Fruit fly (Drosophila melanogaster): Measurements from ENCODE around the gene CG43445.

Gene CG43445

dm6 chr3R:17955737-17956136, 44.6 kb downstream of the CG43445 start (continued):
- TF ChIP-seq CG10979 (tag; optimal IDR thresholded peaks at IDR 0.05) (peak; percentile 56), CG1529 (GFP tag; optimal IDR thresholded peaks at IDR 0.05) (peak; percentile 4), CG15011 (GFP tag; optimal IDR thresholded peaks at IDR 0.05) (peak; percentile 10), fd64A (GFP tag; optimal IDR thresholded peaks at IDR 0.05) (no peak), Ptx1 (GFP tag; IDR thresholded peaks at IDR 0.05) (peak; percentile 65), Atf6 (GFP tag; IDR thresholded peaks at IDR 0.05) (peak; percentile 51), prd (optimal IDR thresholded peaks at IDR 0.05) (no peak), prd (GFP tag; IDR thresholded peaks at IDR 0.05) (peak; percentile 37; the same call in 2 of the 3 replicates), CG14965 (GFP tag; optimal IDR thresholded peaks at IDR 0.05; ENCODE audit: borderline replicate concordance) (no peak), sens (GFP tag) (peak; percentile 80), HLH3B (GFP tag; IDR thresholded peaks at IDR 0.05) (peak; percentile 39; the same call in 1 of the 2 replicates), Drgx (GFP tag; IDR thresholded peaks at IDR 0.05) (peak; percentile 58), Ada2b (GFP tag; IDR thresholded peaks at IDR 0.05) (peak; percentile 21; the same call in 1 of the 2 replicates), CHES-1-like (GFP tag; optimal IDR thresholded peaks at IDR 0.05) (no peak), CG11504 (tag; optimal IDR thresholded peaks at IDR 0.05) (peak; percentile 70), Meics (GFP tag; optimal IDR thresholded peaks at IDR 0.05) (peak; percentile 52), CG2202 (tag; optimal IDR thresholded peaks at IDR 0.05) (no peak), hkb (optimal IDR thresholded peaks at IDR 0.05) (no peak), hkb (GFP tag; IDR thresholded peaks at IDR 0.05) (peak; percentile 55), lab (GFP tag; optimal IDR thresholded peaks at IDR 0.05) (peak; percentile 65), CG1602 (GFP tag; optimal IDR thresholded peaks at IDR 0.05) (no peak), cg (GFP tag; optimal IDR thresholded peaks at IDR 0.05) (no peak), Bdp1 (GFP tag; optimal IDR thresholded peaks at IDR 0.05) (no peak), CG7556 (GFP tag; optimal IDR thresholded peaks at IDR 0.05) (peak; percentile 46), chn (GFP tag; optimal IDR thresholded peaks at IDR 0.05) (no peak), CG18599 (GFP tag; optimal IDR thresholded peaks at IDR 0.05) (peak; percentile 64), crc (GFP tag; optimal IDR thresholded peaks at IDR 0.05) (no peak), kni (GFP tag; optimal IDR thresholded peaks at IDR 0.05) (no peak), Hmx (GFP tag; optimal IDR thresholded peaks at IDR 0.05) (no peak), CG17568 (GFP tag; optimal IDR thresholded peaks at IDR 0.05) (peak; percentile 7), CG32772 (GFP tag; IDR thresholded peaks at IDR 0.05) (peak; percentile 57), amos (GFP tag; IDR thresholded peaks at IDR 0.05; ENCODE audit: partially characterized antibody) (no peak), Aef1 (GFP tag; IDR thresholded peaks at IDR 0.05) (no peak), sima (GFP tag; optimal IDR thresholded peaks at IDR 0.05) (no peak), CG31365 (tag; optimal IDR thresholded peaks at IDR 0.05) (no peak), CG14014 (GFP tag; IDR thresholded peaks at IDR 0.05) (0 out of 2 replicates have a peak, but pooled peaks have one; percentile 42), CG3847 (GFP tag; IDR thresholded peaks at IDR 0.05) (peak; percentile 14; the same call in 1 of the 2 replicates), bcd (GFP tag; optimal IDR thresholded peaks at IDR 0.05) (peak; percentile 48), trem (tag; optimal IDR thresholded peaks at IDR 0.05) (peak; percentile 12), Scr (GFP tag; IDR thresholded peaks at IDR 0.05; ENCODE audit: partially characterized antibody) (no peak), knrl (GFP tag; IDR thresholded peaks at IDR 0.05; ENCODE audit: partially characterized antibody) (no peak), CG17361 (GFP tag; IDR thresholded peaks at IDR 0.05) (0 out of 3 replicates have a peak, but pooled peaks have one; percentile 36), HmgD (GFP tag; optimal IDR thresholded peaks at IDR 0.05) (no peak), zfh1 (GFP tag; IDR thresholded peaks at IDR 0.05) (0 out of 3 replicates have a peak, but pooled peaks have one; percentile 20), CG13775 (GFP tag; optimal IDR thresholded peaks at IDR 0.05) (peak; percentile 12), CG17359 (tag; optimal IDR thresholded peaks at IDR 0.05) (peak; percentile 54), CG12071 (GFP tag; optimal IDR thresholded peaks at IDR 0.05) (no peak), Ets65A (GFP tag) (peak; percentile 46), Oli (tag; optimal IDR thresholded peaks at IDR 0.05) (peak; percentile 50), oc (tag; optimal IDR thresholded peaks at IDR 0.05) (peak; percentile 14), CG18619 (GFP tag; optimal IDR thresholded peaks at IDR 0.05) (peak; percentile 37)

Data from whole organism, embryonic.